Worm (Caenorhabditis elegans): Measurements from ENCODE around the gene W06G6.10.

The W06G6.10 gene

DNA sequence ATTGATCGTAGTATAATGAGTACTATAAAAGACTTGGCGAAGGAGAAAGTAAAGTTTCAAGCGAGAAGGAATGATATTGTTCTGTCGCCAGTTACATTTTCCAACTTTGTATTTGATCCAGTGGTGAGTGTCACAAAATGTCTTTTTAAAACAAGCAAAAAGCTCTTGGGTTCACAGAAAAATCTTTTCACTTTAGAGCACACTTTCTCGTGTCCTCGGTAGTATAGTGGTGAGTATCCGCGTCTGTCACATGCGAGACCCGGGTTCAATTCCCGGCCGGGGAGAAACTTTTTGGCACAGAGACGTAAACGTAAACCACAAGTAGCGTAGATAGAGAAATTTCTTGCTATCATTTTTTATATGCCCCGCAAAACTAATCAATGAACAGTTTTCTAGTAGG lies 6.6 kb downstream of the W06G6.10 start:
- TF ChIP-seq fkh-10 (GFP tag; optimal IDR thresholded peaks at IDR 0.05), result no peak
- TF ChIP-seq ceh-90 (tag; optimal IDR thresholded peaks at IDR 0.05), result no peak
- no peak for TF ChIP-seq unc-62 (GFP tag; optimal IDR thresholded peaks at IDR 0.05)
- no peak for TF ChIP-seq lsy-2 (tag; optimal IDR thresholded peaks at IDR 0.05)
- no peak for TF ChIP-seq elt-3 (tag; optimal IDR thresholded peaks at IDR 0.05)
- no peak for TF ChIP-seq elt-2 (tag; optimal IDR thresholded peaks at IDR 0.05)
- TF ChIP-seq irx-1 (tag; optimal IDR thresholded peaks at IDR 0.05), result no peak
- TF ChIP-seq lin-14 (GFP tag; optimal IDR thresholded peaks at IDR 0.05), result no peak
- TF ChIP-seq sox-4 (tag; optimal IDR thresholded peaks at IDR 0.05), result no peak
- no peak for TF ChIP-seq fkh-8 (tag; optimal IDR thresholded peaks at IDR 0.05)
- no peak for TF ChIP-seq skn-1 (tag; optimal IDR thresholded peaks at IDR 0.05)
- no peak for TF ChIP-seq C34B4.2 (tag; optimal IDR thresholded peaks at IDR 0.05)
- TF ChIP-seq unc-130 (tag; optimal IDR thresholded peaks at IDR 0.05), result no peak
- no peak for TF ChIP-seq hlh-17 (GFP tag; optimal IDR thresholded peaks at IDR 0.05; ENCODE audit: borderline replicate concordance)
- TF ChIP-seq nhr-90 (tag; optimal IDR thresholded peaks at IDR 0.05; ENCODE audit: poor library complexity), result no peak
- no peak for TF ChIP-seq pax-3 (tag; optimal IDR thresholded peaks at IDR 0.05)

DNA sequence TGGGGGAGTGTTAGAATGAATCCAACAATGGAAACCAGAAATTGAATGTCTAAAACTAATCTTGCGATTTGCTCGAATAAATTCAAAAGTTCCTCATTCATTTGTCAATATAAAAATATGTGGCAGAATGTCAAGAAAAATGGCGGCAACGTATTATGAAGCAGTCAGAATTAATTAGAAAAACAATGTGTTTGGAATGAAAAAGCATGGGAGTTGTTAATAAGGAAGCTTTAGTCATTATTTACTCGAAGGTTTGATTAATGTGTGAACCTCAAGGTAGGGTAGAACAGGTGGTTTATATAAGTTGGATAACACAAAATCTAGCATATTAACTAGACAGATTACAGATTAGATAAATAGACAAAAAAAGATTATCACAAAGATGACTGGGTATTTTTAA lies 8.8 kb downstream of the W06G6.10 start, which contains the start of gene srw-76:
Gene srw-76 (minus strand): TSS at position 101 of the 400 bp plus-strand sequence.
- TF ChIP-seq ceh-82 (tag; optimal IDR thresholded peaks at IDR 0.05), result no peak
- TF ChIP-seq swsn-7 (tag; optimal IDR thresholded peaks at IDR 0.05), result no peak
- TF ChIP-seq aha-1 (tag; optimal IDR thresholded peaks at IDR 0.05), result no peak
- no peak for TF ChIP-seq sup-37 (GFP tag; optimal IDR thresholded peaks at IDR 0.05)
- no peak for TF ChIP-seq rnt-1 (tag; optimal IDR thresholded peaks at IDR 0.05)
- TF ChIP-seq nhr-11 (tag; optimal IDR thresholded peaks at IDR 0.05), result no peak
- TF ChIP-seq fkh-4 (tag; optimal IDR thresholded peaks at IDR 0.05; ENCODE audit: borderline replicate concordance), result no peak
- no peak for TF ChIP-seq fkh-10 (GFP tag; optimal IDR thresholded peaks at IDR 0.05)
- no peak for TF ChIP-seq nhr-237 (tag; optimal IDR thresholded peaks at IDR 0.05)
- no peak for TF ChIP-seq nhr-77 (tag; optimal IDR thresholded peaks at IDR 0.05)
- no peak for TF ChIP-seq ceh-88 (GFP tag; IDR thresholded peaks at IDR 0.05)

DNA sequence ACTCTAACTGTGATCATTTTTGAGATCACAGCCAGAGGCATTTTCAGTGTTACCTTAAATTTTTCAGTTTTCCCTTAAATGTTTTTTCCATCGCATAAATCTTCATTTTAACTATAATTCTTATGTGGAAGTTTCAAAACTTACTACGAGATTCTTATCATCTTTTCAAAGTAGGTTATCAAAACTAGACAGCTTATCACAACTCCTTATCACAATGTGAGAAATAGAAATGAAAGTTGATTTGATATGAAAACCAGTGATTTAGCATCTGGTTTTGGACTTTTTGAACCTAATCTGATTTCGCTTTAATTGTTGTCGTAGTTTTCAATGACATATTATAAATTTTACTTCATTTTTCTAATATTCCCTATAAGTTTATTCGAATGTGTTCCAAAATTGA lies 11.1 kb downstream of the W06G6.10 start, which contains the start of gene mltn-11:
Gene mltn-11 (plus strand): TSS at position 276 of the 400 bp plus-strand sequence.
- TF ChIP-seq elt-2 (tag; optimal IDR thresholded peaks at IDR 0.05), result peak; percentile 54
- TF ChIP-seq F16B12.6 (tag; optimal IDR thresholded peaks at IDR 0.05), result no peak

DNA sequence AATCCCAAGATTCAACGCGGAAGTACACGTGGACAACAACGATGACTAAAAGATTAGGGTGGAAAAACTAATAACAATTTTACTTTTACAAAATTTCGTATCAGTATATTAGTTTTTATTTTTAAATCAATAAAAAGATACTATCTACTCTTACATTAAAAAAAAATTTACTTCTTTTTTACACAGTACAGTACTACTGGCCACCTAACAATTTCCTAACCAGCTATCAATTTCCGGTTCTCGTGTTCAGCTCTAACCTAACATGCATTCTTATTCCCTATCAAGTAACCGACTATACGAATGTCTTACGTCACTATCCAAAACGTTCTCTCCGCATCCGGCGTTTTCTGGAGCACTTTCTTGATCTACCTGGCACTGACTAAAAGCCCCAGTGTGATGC lies 17.4 kb downstream of the W06G6.10 start, which contains the start of gene srd-21:
Gene srd-21 (plus strand): TSS at position 301 of the 400 bp plus-strand sequence.
- TF ChIP-seq C16A3.4 (tag; optimal IDR thresholded peaks at IDR 0.05) (no peak), hlh-17 (GFP tag; optimal IDR thresholded peaks at IDR 0.05; ENCODE audit: borderline replicate concordance) (no peak), sox-4 (tag; optimal IDR thresholded peaks at IDR 0.05) (no peak), nhr-20 (tag; optimal IDR thresholded peaks at IDR 0.05) (no peak), lin-15B (tag; optimal IDR thresholded peaks at IDR 0.05) (no peak)

DNA sequence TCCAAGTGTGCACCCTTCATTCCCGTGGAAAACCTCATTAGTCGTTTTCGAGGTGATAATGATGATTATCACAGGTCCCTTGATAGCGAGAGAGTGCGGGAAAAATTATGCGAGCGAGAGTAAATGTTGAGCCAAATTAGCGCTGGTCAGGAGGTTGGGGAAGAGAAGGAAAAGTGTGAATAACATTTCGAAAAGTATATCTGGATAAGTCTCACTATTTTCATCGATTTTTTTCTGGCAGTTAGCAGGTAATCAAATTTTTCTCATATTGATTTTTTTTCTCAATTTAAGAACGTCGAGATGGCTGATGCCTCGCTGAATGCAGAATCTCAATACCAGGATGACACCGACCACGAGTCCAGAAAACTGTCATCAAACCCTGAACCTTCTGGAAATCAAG lies 18.0 kb downstream of the W06G6.10 start, which contains the start of gene W06G6.2:
Gene W06G6.2 (plus strand): TSS at position 301 of the 400 bp plus-strand sequence.
- no peak for TF ChIP-seq swsn-7 (tag; optimal IDR thresholded peaks at IDR 0.05)
- no peak for TF ChIP-seq C16A3.4 (tag; optimal IDR thresholded peaks at IDR 0.05)
- no peak for TF ChIP-seq ets-5 (GFP tag; IDR thresholded peaks at IDR 0.05)
- TF ChIP-seq ces-1 (GFP tag; optimal IDR thresholded peaks at IDR 0.05), result no peak
- TF ChIP-seq egl-13 (tag; optimal IDR thresholded peaks at IDR 0.05), result no peak
- TF ChIP-seq ceh-90 (tag; optimal IDR thresholded peaks at IDR 0.05), result no peak
- no peak for TF ChIP-seq unc-98 (GFP tag; IDR thresholded peaks at IDR 0.05)
- TF ChIP-seq elt-2 (tag; optimal IDR thresholded peaks at IDR 0.05), result no peak
- no peak for TF ChIP-seq jun-1 (tag; optimal IDR thresholded peaks at IDR 0.05)
- no peak for TF ChIP-seq sptf-1 (tag; optimal IDR thresholded peaks at IDR 0.05)
- no peak for TF ChIP-seq nhr-28 (tag; optimal IDR thresholded peaks at IDR 0.05)
- no peak for TF ChIP-seq fkh-4 (tag; optimal IDR thresholded peaks at IDR 0.05; ENCODE audit: borderline replicate concordance)

Data from whole organism, L1 larva.